Worm (Caenorhabditis elegans) whole organism, mixed stage, embryonic: ENCODE measurements around the gene T09F3.2.

Experiments
- elt-1 ChIP-seq: sonication (generic microtip); optimal IDR thresholded peaks from 2 replicates; lab custom pipeline; 2017; ENCODE audit warnings: missing genetic modification characterization, mild to moderate bottlenecking, missing compliant biosample characterization, antibody characterized with exemption, moderate library complexity, borderline replicate concordance; ENCODE audit not compliant: insufficient read depth
- snpc-4 ChIP-seq: fragments of 150-350 bp; optimal IDR thresholded peaks from 2 replicates; lab custom pipeline; 2014; ENCODE audit warnings: missing biosample characterization, missing genetic modification characterization
- ztf-11 ChIP-seq: fragments of 150-350 bp; optimal IDR thresholded peaks from 2 replicates; lab custom pipeline; 2014; ENCODE audit warnings: missing biosample characterization, missing genetic modification characterization

- TF ChIP-seq snpc-4 (tag; lab: Kevin White, UChicago) (no peak), ztf-11 (tag; lab: Kevin White, UChicago) (no peak), elt-1 (no peak)
Observed at ce11 chrII:10351963-10352362, 39.0 kb upstream of the T09F3.2 start, which contains the start of gene C07E3.8.
